Fruit fly (Drosophila melanogaster) whole organism, embryonic: ENCODE data around the gene D12.

Source experiments
- Awh ChIP-seq: fragments of 200-800 bp; sonication (Bioruptor generic); IDR thresholded peaks from 2 replicates; pipeline ENCODE4, ENCODE4 v1.3.6; 2022; ENCODE audit warnings: missing biosample characterization, missing genetic modification characterization
- Bdp1 ChIP-seq: fragments of 200-800 bp; sonication (Bioruptor generic); optimal IDR thresholded peaks from 3 replicates; lab custom pipeline; 2016; ENCODE audit warnings: missing biosample characterization, missing genetic modification characterization
- CG10147 ChIP-seq: fragments of 200-800 bp; sonication (Bioruptor generic); optimal IDR thresholded peaks from 2 replicates; lab custom pipeline; 2019; ENCODE audit warnings: missing biosample characterization, mild to moderate bottlenecking, missing genetic modification characterization, moderate library complexity
- CG10959 ChIP-seq: fragments of 200-800 bp; sonication (Bioruptor generic); IDR thresholded peaks from 2 replicates; pipeline ENCODE4 v1.3.6; 2022; ENCODE audit warnings: missing biosample characterization, missing genetic modification characterization
- CG11695 ChIP-seq: fragments of 200-800 bp; sonication (Bioruptor generic); IDR thresholded peaks from 3 replicates; pipeline ENCODE4 v1.3.6; 2022; ENCODE audit warnings: missing biosample characterization, missing genetic modification characterization
- CG12769 ChIP-seq: fragments of 200-800 bp; sonication (Bioruptor generic); optimal IDR thresholded peaks from 2 replicates; lab custom pipeline; 2019; ENCODE audit warnings: missing biosample characterization, mild to moderate bottlenecking, missing genetic modification characterization, moderate library complexity
- CG15479 ChIP-seq: fragments of 200-800 bp; sonication (Bioruptor generic); optimal IDR thresholded peaks from 3 replicates; lab custom pipeline; 2019; ENCODE audit warnings: missing biosample characterization, mild to moderate bottlenecking, missing genetic modification characterization, moderate library complexity
- CG15601 ChIP-seq: fragments of 200-800 bp; sonication (Bioruptor generic); optimal IDR thresholded peaks from 3 replicates; lab custom pipeline; 2019; ENCODE audit warnings: missing biosample characterization, mild to moderate bottlenecking, missing genetic modification characterization, moderate library complexity
- CG16779 ChIP-seq: fragments of 200-800 bp; sonication (Bioruptor generic); IDR thresholded peaks from 2 replicates; pipeline ENCODE4 v1.3.6; 2022; ENCODE audit warnings: missing biosample characterization, missing genetic modification characterization
- CG18011 ChIP-seq: fragments of 200-800 bp; sonication (Bioruptor generic); optimal IDR thresholded peaks from 2 replicates; lab custom pipeline; 2017; ENCODE audit warnings: missing biosample characterization, missing genetic modification characterization, mild to moderate bottlenecking, moderate library complexity, missing genotype
- CG2199 ChIP-seq: fragments of 200-800 bp; sonication (Bioruptor generic); IDR thresholded peaks from 3 replicates; pipeline ENCODE4 v1.3.6; 2022; ENCODE audit warnings: missing biosample characterization, missing genetic modification characterization
- CG32532 ChIP-seq: fragments of 200-800 bp; sonication (Bioruptor generic); IDR thresholded peaks from 2 replicates; pipeline ENCODE4 v1.3.6; 2022; ENCODE audit warnings: missing biosample characterization, missing genetic modification characterization
- CG32767 ChIP-seq: fragments of 200-800 bp; sonication (Bioruptor generic); IDR thresholded peaks from 2 replicates; pipeline ENCODE4 v1.3.6; 2022; ENCODE audit warnings: missing biosample characterization, missing genetic modification characterization
- CG34376 ChIP-seq: fragments of 200-800 bp; sonication (Bioruptor generic); optimal IDR thresholded peaks from 2 replicates; lab custom pipeline; 2018; ENCODE audit warnings: missing biosample characterization, mild to moderate bottlenecking, missing genetic modification characterization
- CG3995 ChIP-seq: fragments of 200-800 bp; sonication (Bioruptor generic); optimal IDR thresholded peaks from 3 replicates; lab custom pipeline; 2016; ENCODE audit warnings: missing biosample characterization, missing genetic modification characterization
- CG4282 ChIP-seq: fragments of 200-800 bp; sonication (Bioruptor generic); optimal IDR thresholded peaks from 2 replicates; lab custom pipeline; 2016; ENCODE audit warnings: missing biosample characterization, missing genetic modification characterization
- CG5180 ChIP-seq: fragments of 200-800 bp; sonication (Bioruptor generic); optimal IDR thresholded peaks from 3 replicates; lab custom pipeline; 2017; ENCODE audit warnings: missing biosample characterization, missing genetic modification characterization, mild to moderate bottlenecking, moderate library complexity, missing genetic modification reagents
- CG6765 ChIP-seq: fragments of 200-800 bp; sonication (Bioruptor generic); optimal IDR thresholded peaks from 3 replicates; lab custom pipeline; 2017; ENCODE audit warnings: missing biosample characterization, mild to moderate bottlenecking, missing genetic modification characterization
- CG6791 ChIP-seq: fragments of 200-800 bp; sonication (Bioruptor generic); IDR thresholded peaks from 3 replicates; pipeline ENCODE4 v1.3.6; 2022; ENCODE audit warnings: missing biosample characterization, missing genetic modification characterization; ENCODE audit not compliant: partially characterized antibody
- CG8359 ChIP-seq: fragments of 200-800 bp; sonication (Bioruptor generic); optimal IDR thresholded peaks from 2 replicates; lab custom pipeline; 2017; ENCODE audit warnings: missing biosample characterization, mild to moderate bottlenecking, missing genetic modification characterization, borderline replicate concordance
- CG8765 ChIP-seq: fragments of 200-800 bp; sonication (Bioruptor generic); IDR thresholded peaks from 2 replicates; pipeline ENCODE4 v1.3.6; 2022; ENCODE audit warnings: missing biosample characterization, missing genetic modification characterization
- Chrac-16 ChIP-seq: fragments of 200-800 bp; sonication (Bioruptor generic); optimal IDR thresholded peaks from 3 replicates; lab custom pipeline; 2016; ENCODE audit warnings: missing biosample characterization, missing genetic modification characterization
- D19B ChIP-seq: fragments of 200-800 bp; sonication (Bioruptor generic); optimal IDR thresholded peaks from 2 replicates; lab custom pipeline; 2017; ENCODE audit warnings: missing biosample characterization, mild to moderate bottlenecking, missing genetic modification characterization
- Deaf1 ChIP-seq: fragments of 200-800 bp; optimal IDR thresholded peaks from 3 replicates; lab custom pipeline; 2019; ENCODE audit warnings: missing biosample characterization, mild to moderate bottlenecking, missing genetic modification characterization, moderate library complexity
- Drgx ChIP-seq: fragments of 200-800 bp; sonication (Bioruptor generic); IDR thresholded peaks from 2 replicates; pipeline ENCODE4 v1.3.6; 2022; ENCODE audit warnings: missing biosample characterization, missing genetic modification characterization
- Elba2 ChIP-seq: fragments of 200-800 bp; sonication (Bioruptor generic); optimal IDR thresholded peaks from 3 replicates; lab custom pipeline; 2016; ENCODE audit warnings: missing biosample characterization, missing genetic modification characterization
- Ets65A ChIP-seq: fragments of 200-800 bp; sonication (Bioruptor generic); peaks from one replicate; lab custom pipeline; 2016; ENCODE audit warnings: missing biosample characterization, missing genetic modification characterization
- H2.0 ChIP-seq: fragments of 200-800 bp; sonication (Bioruptor generic); IDR thresholded peaks from 2 replicates; pipeline ENCODE4 v1.3.6; 2022; ENCODE audit warnings: missing biosample characterization, missing genetic modification characterization
- Jarid2 ChIP-seq: fragments of 200-800 bp; sonication (Bioruptor generic); optimal IDR thresholded peaks from 3 replicates; lab custom pipeline; 2017; ENCODE audit warnings: mild to moderate bottlenecking, missing biosample characterization, missing genetic modification reagents, missing genetic modification characterization
- Kr ChIP-seq: fragments of 200-800 bp; sonication (Bioruptor generic); optimal IDR thresholded peaks from 2 replicates; lab custom pipeline; 2017; ENCODE audit warnings: missing biosample characterization, mild to moderate bottlenecking, missing genetic modification characterization
- Med ChIP-seq: fragments of 200-800 bp; sonication (Bioruptor generic); peaks from one replicate; lab custom pipeline; 2016; ENCODE audit warnings: missing biosample characterization, missing genetic modification characterization, mild to moderate bottlenecking, inconsistent platforms, moderate library complexity
- Mes4 ChIP-seq: fragments of 200-800 bp; sonication (Bioruptor generic); optimal IDR thresholded peaks from 2 replicates; lab custom pipeline; 2016; ENCODE audit warnings: missing biosample characterization, missing genetic modification characterization
- Neu2 ChIP-seq: fragments of 200-800 bp; sonication (Bioruptor generic); optimal IDR thresholded peaks from 3 replicates; lab custom pipeline; 2016; ENCODE audit warnings: missing biosample characterization, missing genetic modification characterization, borderline replicate concordance
- Six4 ChIP-seq: fragments of 200-800 bp; sonication (Bioruptor generic); optimal IDR thresholded peaks from 2 replicates; lab custom pipeline; 2016; ENCODE audit warnings: missing biosample characterization, missing genetic modification characterization
- ac ChIP-seq: fragments of 200-800 bp; sonication (Bioruptor generic); optimal IDR thresholded peaks from 3 replicates; lab custom pipeline; 2017; ENCODE audit warnings: missing biosample characterization, mild to moderate bottlenecking, missing genetic modification characterization
- bsh ChIP-seq, 2 experiments: fragments of 200-800 bp; sonication (Bioruptor generic); optimal IDR thresholded peaks; 2 replicates each; lab custom pipeline; 2017 to 2018; ENCODE audit warnings: mild to moderate bottlenecking in 2 of 2, missing biosample characterization in 2 of 2, missing genetic modification characterization in 2 of 2, moderate library complexity in 1 of 2
- cg ChIP-seq: fragments of 200-800 bp; sonication (Bioruptor generic); optimal IDR thresholded peaks from 3 replicates; lab custom pipeline; 2019; ENCODE audit warnings: missing biosample characterization, mild to moderate bottlenecking, missing genetic modification characterization, moderate library complexity
- corto ChIP-seq: fragments of 200-800 bp; sonication (Bioruptor generic); optimal IDR thresholded peaks from 2 replicates; lab custom pipeline; 2016; ENCODE audit warnings: missing biosample characterization, mild to moderate bottlenecking, missing genetic modification characterization, moderate library complexity
- insv ChIP-seq, 2 experiments: fragments of 200-800 bp; sonication (Bioruptor generic); optimal IDR thresholded peaks; 3 replicates each; lab custom pipeline; 2016 to 2018; ENCODE audit warnings: missing biosample characterization in 2 of 2, missing genetic modification characterization in 2 of 2
- lbe ChIP-seq: fragments of 200-800 bp; sonication (Bioruptor generic); optimal IDR thresholded peaks from 2 replicates; lab custom pipeline; 2016; ENCODE audit warnings: missing biosample characterization, mild to moderate bottlenecking, missing genetic modification characterization
- nom ChIP-seq: fragments of 200-800 bp; sonication (Bioruptor generic); optimal IDR thresholded peaks from 2 replicates; lab custom pipeline; 2017; ENCODE audit warnings: missing biosample characterization, missing genetic modification characterization, mild to moderate bottlenecking, moderate library complexity, missing genetic modification reagents
- org-1 ChIP-seq: fragments of 200-800 bp; sonication (Bioruptor generic); optimal IDR thresholded peaks from 2 replicates; lab custom pipeline; 2017; ENCODE audit warnings: missing biosample characterization, missing genetic modification characterization
- pfk ChIP-seq: fragments of 200-800 bp; sonication (Bioruptor generic); optimal IDR thresholded peaks from 2 replicates; lab custom pipeline; 2018; ENCODE audit warnings: missing biosample characterization, mild to moderate bottlenecking, missing genetic modification characterization, moderate library complexity
- pita ChIP-seq: fragments of 200-800 bp; sonication (Bioruptor generic); optimal IDR thresholded peaks from 2 replicates; lab custom pipeline; 2017; ENCODE audit warnings: missing biosample characterization, mild to moderate bottlenecking, missing genetic modification characterization
- pzg ChIP-seq: fragments of 200-800 bp; sonication (Bioruptor generic); optimal IDR thresholded peaks from 3 replicates; lab custom pipeline; 2018; ENCODE audit warnings: missing biosample characterization, mild to moderate bottlenecking, missing genetic modification characterization, moderate library complexity
- sqz ChIP-seq: fragments of 200-800 bp; sonication (Bioruptor generic); optimal IDR thresholded peaks from 3 replicates; lab custom pipeline; 2018; ENCODE audit warnings: missing biosample characterization, mild to moderate bottlenecking, missing genetic modification characterization
- sr ChIP-seq: fragments of 200-800 bp; sonication (Bioruptor generic); IDR thresholded peaks from 3 replicates; pipeline ENCODE4 v1.3.6; 2022; ENCODE audit warnings: missing biosample characterization, missing genetic modification characterization
- tio ChIP-seq: fragments of 200-800 bp; sonication (Bioruptor generic); optimal IDR thresholded peaks from 2 replicates; lab custom pipeline; 2017; ENCODE audit warnings: missing biosample characterization, missing genetic modification characterization, inconsistent platforms
- tx ChIP-seq: fragments of 200-800 bp; sonication (Bioruptor generic); optimal IDR thresholded peaks from 2 replicates; lab custom pipeline; 2016; ENCODE audit warnings: missing biosample characterization, missing genetic modification characterization

D12 gene

DNA sequence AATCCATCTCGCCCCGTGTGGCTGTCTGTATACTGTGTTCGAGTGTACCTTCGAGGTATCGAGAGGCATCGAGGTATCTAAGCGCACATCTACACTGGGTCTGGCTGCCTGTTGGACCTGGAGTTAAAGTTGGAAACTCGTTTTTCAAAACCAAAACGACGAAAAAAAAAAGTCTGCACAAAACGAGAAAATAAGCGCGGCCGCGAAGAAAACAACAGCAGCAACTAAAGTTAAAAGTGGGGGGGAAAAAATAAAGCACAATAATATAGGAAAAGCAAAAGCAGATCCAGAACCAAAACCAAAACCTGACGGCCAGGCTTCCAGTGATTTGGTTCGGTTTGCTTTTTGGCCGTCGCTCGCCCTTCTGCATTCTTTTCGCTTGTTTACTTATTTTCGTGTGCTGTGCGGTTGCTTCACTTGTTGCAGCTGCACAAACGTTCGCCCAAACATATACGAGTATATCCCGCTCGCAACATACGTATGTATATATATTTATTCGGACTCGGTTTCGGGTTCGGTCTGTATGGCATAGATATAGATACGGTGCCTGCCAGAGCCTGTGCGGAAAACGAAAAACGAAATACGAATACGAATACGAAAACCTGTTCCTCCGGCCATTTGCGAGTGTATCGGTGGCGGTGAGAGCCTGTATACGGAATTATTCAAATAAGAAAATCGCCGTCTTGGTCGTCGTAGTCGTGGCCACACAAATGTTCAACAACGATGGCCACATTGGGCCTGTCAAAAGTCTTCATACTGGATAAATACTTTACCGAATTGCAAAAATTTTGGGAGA lies 41.9 kb upstream of the D12 start:
- peak; percentile 23 for TF ChIP-seq sqz (GFP tag; lab: Kevin White, UChicago)
- peak in 1 of 2 experiments; percentile 96 for TF ChIP-seq bsh (GFP tag; optimal IDR thresholded peaks at IDR 0.05; lab: Kevin White, UChicago)
- no peak for TF ChIP-seq CG8359 (GFP tag; lab: Kevin White, UChicago)
- TF ChIP-seq CG6791 (GFP tag; lab: Robert Waterston, UW) = peak; percentile 29; the same call in 1 of the 3 replicates
- TF ChIP-seq pita (GFP tag; lab: Kevin White, UChicago) = no peak
- peak; percentile 72; the same call in 1 of the 3 replicates for TF ChIP-seq CG2199 (GFP tag; lab: Robert Waterston, UW)
- TF ChIP-seq cg (GFP tag; lab: Kevin White, UChicago) = peak; percentile 33
- no peak for TF ChIP-seq tx
- TF ChIP-seq Ets65A = peak; percentile 9
- TF ChIP-seq corto = peak; percentile 54
- TF ChIP-seq CG3995 (GFP tag; lab: Kevin White, UChicago) = no peak
- no peak for TF ChIP-seq sr (GFP tag; lab: Robert Waterston, UW)
- TF ChIP-seq CG32767 (GFP tag; lab: Robert Waterston, UW) = 0 out of 2 replicates have a peak, but pooled peaks have one; percentile 36
- TF ChIP-seq lbe (GFP tag; lab: Kevin White, UChicago) = peak; percentile 36
- TF ChIP-seq tio (GFP tag; lab: Kevin White, UChicago) = no peak
- no peak for TF ChIP-seq CG34376 (GFP tag; lab: Kevin White, UChicago)
- TF ChIP-seq Deaf1 (tag; lab: Kevin White, UChicago) = peak; percentile 60
- TF ChIP-seq insv (GFP tag; optimal IDR thresholded peaks at IDR 0.05; lab: Kevin White, UChicago) = peak in 1 of 2 experiments; percentile 86
- peak; percentile 70 for TF ChIP-seq Med (GFP tag; lab: Kevin White, UChicago)
- no peak for TF ChIP-seq CG4282 (GFP tag; lab: Kevin White, UChicago)
- peak; percentile 0 for TF ChIP-seq ac (GFP tag; lab: Kevin White, UChicago)
- TF ChIP-seq CG6765 (GFP tag; lab: Kevin White, UChicago) = no peak
- peak; percentile 34 for TF ChIP-seq Elba2 (GFP tag; lab: Kevin White, UChicago)
- no peak for TF ChIP-seq Bdp1
- no peak for TF ChIP-seq CG10147
- peak; percentile 41 for TF ChIP-seq CG12769 (tag; lab: Kevin White, UChicago)
- TF ChIP-seq CG5180 (GFP tag; lab: Kevin White, UChicago) = peak; percentile 3
- no peak for TF ChIP-seq pzg (GFP tag; lab: Kevin White, UChicago)
- no peak for TF ChIP-seq CG18011
- TF ChIP-seq Drgx (GFP tag; lab: Robert Waterston, UW) = peak; percentile 66
- TF ChIP-seq CG15601 (tag; lab: Kevin White, UChicago) = no peak
- TF ChIP-seq Awh (GFP tag; lab: Robert Waterston, UW) = 0 out of 2 replicates have a peak, but pooled peaks have one; percentile 10
- TF ChIP-seq H2.0 (GFP tag; lab: Robert Waterston, UW) = no peak
- TF ChIP-seq CG15479 (GFP tag; lab: Kevin White, UChicago) = peak; percentile 18
- no peak for TF ChIP-seq Kr
- TF ChIP-seq nom (GFP tag; lab: Kevin White, UChicago) = peak; percentile 99
- TF ChIP-seq pfk (GFP tag; lab: Kevin White, UChicago) = no peak
- TF ChIP-seq, all 482 proteins: peak for 20

DNA sequence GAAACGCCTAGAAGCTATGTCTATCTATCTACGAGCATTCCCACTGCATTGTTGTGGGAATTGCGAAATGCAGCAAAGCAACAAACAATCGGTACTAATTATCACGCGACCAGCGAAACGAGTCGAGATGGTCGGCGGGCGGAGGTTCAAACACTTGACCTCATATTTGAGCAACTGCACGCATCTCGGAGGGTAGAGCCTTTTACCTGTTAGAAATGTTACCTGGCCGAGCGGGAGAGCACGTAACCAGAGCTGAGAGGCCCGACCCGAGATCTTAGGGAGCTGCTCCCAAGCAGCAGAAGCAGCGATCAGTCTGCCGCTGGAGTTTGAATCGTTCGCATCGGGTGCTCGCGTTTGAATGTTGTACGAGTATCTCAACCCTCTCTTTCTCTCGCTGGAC lies 41.2 kb upstream of the D12 start:
- no peak for TF ChIP-seq CG16779 (GFP tag; lab: Robert Waterston, UW)
- peak; percentile 21; the same call in 1 of the 2 replicates for TF ChIP-seq CG32532 (GFP tag; lab: Robert Waterston, UW)
- TF ChIP-seq Ets65A = no peak
- TF ChIP-seq Neu2 (GFP tag; lab: Kevin White, UChicago) = no peak
- TF ChIP-seq pzg (GFP tag; lab: Kevin White, UChicago) = no peak
- TF ChIP-seq CG10959 (GFP tag; lab: Robert Waterston, UW) = no peak
- TF ChIP-seq Six4 (GFP tag; lab: Kevin White, UChicago) = no peak
- TF ChIP-seq Mes4 (GFP tag; lab: Kevin White, UChicago) = no peak
- no peak for TF ChIP-seq D19B
- peak; percentile 84 for TF ChIP-seq CG12769 (tag; lab: Kevin White, UChicago)
- no peak for TF ChIP-seq Chrac-16 (GFP tag; lab: Kevin White, UChicago)
- TF ChIP-seq CG11695 (GFP tag; lab: Robert Waterston, UW) = no peak
- TF ChIP-seq org-1 = no peak
- TF ChIP-seq CG8765 (GFP tag; lab: Robert Waterston, UW) = no peak
- TF ChIP-seq Jarid2 (GFP tag; lab: Kevin White, UChicago) = peak; percentile 55
- no peak for TF ChIP-seq CG3995 (GFP tag; lab: Kevin White, UChicago)
